Fruit fly (Drosophila melanogaster): ENCODE measurements around the gene CAH6.

DNA sequence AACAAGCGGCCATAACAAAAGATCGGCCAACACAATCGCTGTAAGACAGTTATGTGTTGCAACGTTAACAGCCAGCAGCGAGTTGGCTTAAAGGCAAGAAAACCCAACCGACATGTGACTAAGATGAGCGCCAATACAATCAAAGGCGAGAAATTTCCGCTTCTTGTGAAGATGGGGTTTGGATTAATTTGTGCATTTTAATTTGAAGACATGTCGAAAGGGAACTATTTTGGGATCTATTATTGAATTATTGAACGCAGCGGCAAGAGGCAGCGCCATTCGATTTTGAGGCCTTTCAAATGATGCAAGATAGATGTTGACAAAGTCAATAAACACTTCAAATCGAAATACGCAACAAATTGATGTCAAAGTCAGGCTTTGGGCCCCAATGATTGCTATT is 16.3 kb upstream of the CAH6 start:
- TF ChIP-seq CG11762 (GFP tag; optimal IDR thresholded peaks at IDR 0.05; ENCODE audit: insufficient read depth) (no peak), CG10669 (GFP tag; optimal IDR thresholded peaks at IDR 0.05) (no peak)
